Worm (Caenorhabditis elegans): ENCODE measurements around the gene C55A6.3.

ce11 chrV:11552379-11552778 is 39.0 kb upstream of the C55A6.3 start, which contains the start of gene srx-85:
- TF ChIP-seq ccch-3 (GFP tag; optimal IDR thresholded peaks at IDR 0.05) (no peak), Y53G8AR.9 (GFP tag; conservative IDR thresholded peaks at IDR 0.05) (no peak), hlh-12 (tag; optimal IDR thresholded peaks at IDR 0.05) (no peak), gei-17 (GFP tag; optimal IDR thresholded peaks at IDR 0.05) (no peak), tbx-9 (tag; optimal IDR thresholded peaks at IDR 0.05; ENCODE audit: borderline replicate concordance) (no peak), unc-62 (GFP tag; optimal IDR thresholded peaks at IDR 0.05) (no peak), B0035.1 (tag; optimal IDR thresholded peaks at IDR 0.05) (no peak), ama-1 (optimal IDR thresholded peaks at IDR 0.05) (no peak), ama-1 (GFP tag; optimal IDR thresholded peaks at IDR 0.05) (no peak), ztf-6 (GFP tag; IDR thresholded peaks at IDR 0.05) (no peak), B0336.3 (GFP tag; IDR thresholded peaks at IDR 0.05) (no peak), snpc-4 (GFP tag; optimal IDR thresholded peaks at IDR 0.05) (no peak), snpc-4 (tag; optimal IDR thresholded peaks at IDR 0.05) (no peak), attf-6 (GFP tag; IDR thresholded peaks at IDR 0.05) (no peak)
